Fruit fly (Drosophila melanogaster): Measurements from ENCODE around the gene GckIII.

Gene GckIII

DNA sequence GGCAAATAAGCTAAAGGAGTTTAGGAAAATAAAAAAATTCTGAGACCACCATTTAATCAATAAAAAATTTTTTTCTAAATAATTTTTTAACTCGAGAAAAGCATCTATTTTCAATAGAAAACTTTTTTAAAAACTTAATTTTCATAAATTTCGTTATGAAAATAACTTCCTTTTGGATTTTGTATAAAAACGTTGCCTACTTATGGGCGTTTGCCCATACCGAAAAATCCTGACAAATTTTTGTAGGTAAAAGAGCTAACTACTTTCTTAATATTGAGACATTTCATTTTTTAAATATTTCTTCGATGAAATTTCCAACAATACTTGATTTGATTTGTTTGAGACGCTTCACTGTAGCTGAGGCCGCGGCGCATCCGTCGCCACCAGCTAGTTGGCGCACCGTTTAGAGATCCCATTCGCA lies 25.1 kb upstream of the GckIII start (continued):
- peak; percentile 32 for TF ChIP-seq gsb-n (tag; optimal IDR thresholded peaks at IDR 0.05)
- TF ChIP-seq pzg (GFP tag; optimal IDR thresholded peaks at IDR 0.05), result no peak
- no peak for TF ChIP-seq aop (GFP tag; IDR thresholded peaks at IDR 0.05)
- no peak for TF ChIP-seq knrl (GFP tag; IDR thresholded peaks at IDR 0.05; ENCODE audit: partially characterized antibody)
- no peak for TF ChIP-seq H15 (GFP tag; IDR thresholded peaks at IDR 0.05)
- TF ChIP-seq Gsc (GFP tag; IDR thresholded peaks at IDR 0.05), result no peak
- no peak for TF ChIP-seq Ravus (GFP tag; IDR thresholded peaks at IDR 0.05)
- TF ChIP-seq Bteb2 (GFP tag; optimal IDR thresholded peaks at IDR 0.05), result peak; percentile 27
- peak; percentile 30 for TF ChIP-seq Nf-YB (GFP tag; optimal IDR thresholded peaks at IDR 0.05)
- TF ChIP-seq otp (GFP tag; IDR thresholded peaks at IDR 0.05), result no peak
- no peak for TF ChIP-seq Trl (optimal IDR thresholded peaks at IDR 0.05)
- TF ChIP-seq Trl (GFP tag; optimal IDR thresholded peaks at IDR 0.05), result no peak
- TF ChIP-seq GATAe (GFP tag; conservative IDR thresholded peaks at IDR 0.05), result no peak
- no peak for TF ChIP-seq Dp (GFP tag; optimal IDR thresholded peaks at IDR 0.05)
- TF ChIP-seq CG10565 (GFP tag; optimal IDR thresholded peaks at IDR 0.05), result no peak
- TF ChIP-seq Ets65A (GFP tag), result peak; percentile 83
- TF ChIP-seq slou (GFP tag; optimal IDR thresholded peaks at IDR 0.05), result no peak
- TF ChIP-seq pho (GFP tag; optimal IDR thresholded peaks at IDR 0.05), result peak; percentile 24
- TF ChIP-seq zen (tag; optimal IDR thresholded peaks at IDR 0.05), result no peak
- TF ChIP-seq CG13296 (GFP tag; optimal IDR thresholded peaks at IDR 0.05), result no peak
- TF ChIP-seq Mes4 (GFP tag; optimal IDR thresholded peaks at IDR 0.05), result no peak
- peak; percentile 13 for TF ChIP-seq CG1602 (GFP tag; optimal IDR thresholded peaks at IDR 0.05)
- peak in 1 of 3 experiments; percentile 53 for TF ChIP-seq lola (GFP tag; optimal IDR thresholded peaks at IDR 0.05)
- no peak for TF ChIP-seq disco-r (GFP tag; optimal IDR thresholded peaks at IDR 0.05)
- TF ChIP-seq phol (tag; optimal IDR thresholded peaks at IDR 0.05), result peak; percentile 66
- no peak for TF ChIP-seq CG15011 (GFP tag; optimal IDR thresholded peaks at IDR 0.05)
- no peak for TF ChIP-seq CG7357 (GFP tag; IDR thresholded peaks at IDR 0.05)
- TF ChIP-seq seq (GFP tag; IDR thresholded peaks at IDR 0.05), result no peak; the same call in none of the 2 replicates
- TF ChIP-seq CG12744 (GFP tag; optimal IDR thresholded peaks at IDR 0.05), result peak; percentile 15
- TF ChIP-seq bowl (GFP tag; IDR thresholded peaks at IDR 0.05), result 0 out of 2 replicates have a peak, but pooled peaks have one; percentile 27
- no peak for TF ChIP-seq amos (GFP tag; IDR thresholded peaks at IDR 0.05; ENCODE audit: partially characterized antibody)
- no peak for TF ChIP-seq Oaz (GFP tag; IDR thresholded peaks at IDR 0.05)
- TF ChIP-seq kah (GFP tag; optimal IDR thresholded peaks at IDR 0.05), result no peak
- TF ChIP-seq eyg (GFP tag; optimal IDR thresholded peaks at IDR 0.05), result no peak
- TF ChIP-seq CG9876 (GFP tag; optimal IDR thresholded peaks at IDR 0.05), result no peak
- TF ChIP-seq Med (GFP tag), result peak; percentile 61
- TF ChIP-seq sna (GFP tag; IDR thresholded peaks at IDR 0.05; ENCODE audit: partially characterized antibody), result no peak
- TF ChIP-seq CG5180 (GFP tag; optimal IDR thresholded peaks at IDR 0.05), result peak; percentile 15
- 0 out of 3 replicates have a peak, but pooled peaks have one; percentile 7 for TF ChIP-seq ci (GFP tag; IDR thresholded peaks at IDR 0.05)
- peak; percentile 30 for TF ChIP-seq CG16815 (GFP tag; optimal IDR thresholded peaks at IDR 0.05)
- TF ChIP-seq CG18619 (GFP tag; optimal IDR thresholded peaks at IDR 0.05), result peak; percentile 27
- TF ChIP-seq CG31224 (GFP tag; IDR thresholded peaks at IDR 0.05), result no peak
- TF ChIP-seq CG2875 (GFP tag; optimal IDR thresholded peaks at IDR 0.05), result peak; percentile 33
- TF ChIP-seq gt (GFP tag; IDR thresholded peaks at IDR 0.05), result no peak
- peak; percentile 66 for TF ChIP-seq CG18476 (GFP tag; optimal IDR thresholded peaks at IDR 0.05)
- TF ChIP-seq CG13775 (GFP tag; optimal IDR thresholded peaks at IDR 0.05), result peak; percentile 41
- TF ChIP-seq CG4820 (GFP tag; optimal IDR thresholded peaks at IDR 0.05), result peak; percentile 23
- 0 out of 2 replicates have a peak, but pooled peaks have one; percentile 10 for TF ChIP-seq sisA (GFP tag; IDR thresholded peaks at IDR 0.05)
- TF ChIP-seq Abd-B (GFP tag; optimal IDR thresholded peaks at IDR 0.05), result peak; percentile 8
- TF ChIP-seq ab (GFP tag; optimal IDR thresholded peaks at IDR 0.05), result no peak
- no peak for TF ChIP-seq exex (tag; optimal IDR thresholded peaks at IDR 0.05)
- TF ChIP-seq CG9932 (GFP tag; IDR thresholded peaks at IDR 0.05), result no peak
